Worm (Caenorhabditis elegans) whole organism, L1 larva: ENCODE data around the gene msp-19.
"Not testable (repeated sequence)": the region's sequence is repeated elsewhere in the genome, so short reads cannot be mapped to it uniquely, and the experiment has no call there.

Experiments
- ceh-8 ChIP-seq: fragments of 200-800 bp; sonication (Bioruptor generic); optimal IDR thresholded peaks from 2 replicates; lab custom pipeline; 2018; ENCODE audit warnings: mild to moderate bottlenecking, missing genetic modification characterization, moderate library complexity, missing compliant biosample characterization
- ceh-82 ChIP-seq, 3 experiments: fragments of 150-350 bp in 1 of 3; sonication (generic microtip) in 2 of 3; optimal IDR thresholded peaks; 2 replicates each; lab custom pipeline; 2014 to 2017; ENCODE audit warnings: missing biosample characterization in 3 of 3, missing genetic modification characterization in 3 of 3
- ceh-90 ChIP-seq: sonication (generic microtip); optimal IDR thresholded peaks from 2 replicates; lab custom pipeline; 2016; ENCODE audit warnings: missing genetic modification characterization, missing compliant biosample characterization
- ces-1 ChIP-seq: fragments of 150-350 bp; optimal IDR thresholded peaks from 2 replicates; lab custom pipeline; 2014; ENCODE audit warnings: missing biosample characterization, missing genetic modification reagents, missing genetic modification characterization
- efl-1 ChIP-seq, 4 experiments: fragments of 150-350 bp; optimal IDR thresholded peaks in 3 of 4; peaks in 1 of 4; 1 replicate in 1 of 4; 2 replicates in 3 of 4; lab custom pipeline; 2014; ENCODE audit warnings: missing biosample characterization in 2 of 4, missing genetic modification characterization in 2 of 4, missing genetic modification reagents in 2 of 4
- egl-13 ChIP-seq: sonication (generic microtip); optimal IDR thresholded peaks from 2 replicates; lab custom pipeline; 2016; ENCODE audit warnings: missing genotype, missing genetic modification reagents, missing genetic modification characterization, missing compliant biosample characterization
- egl-27 ChIP-seq, 2 experiments: fragments of 150-350 bp in 1 of 2; sonication (generic microtip); optimal IDR thresholded peaks; 3 replicates each; lab custom pipeline; 2017 to 2018; ENCODE audit warnings: missing biosample characterization in 2 of 2, missing genetic modification characterization in 2 of 2, missing genetic modification reagents in 2 of 2
- elt-2 ChIP-seq: sonication (generic microtip); optimal IDR thresholded peaks from 2 replicates; lab custom pipeline; 2016; ENCODE audit warnings: missing genetic modification characterization, mild to moderate bottlenecking, inconsistent platforms, missing compliant biosample characterization, missing genetic modification reagents
- elt-3 ChIP-seq, 6 experiments: fragments of 150-350 bp in 1 of 6; sonication (generic microtip); optimal IDR thresholded peaks; 2 replicates each; lab custom pipeline; 2017 to 2018; ENCODE audit warnings: missing biosample characterization in 6 of 6, missing genetic modification characterization in 6 of 6, inconsistent platforms in 1 of 6
- fkh-8 ChIP-seq: sonication (generic microtip); optimal IDR thresholded peaks from 2 replicates; lab custom pipeline; 2016; ENCODE audit warnings: mild to moderate bottlenecking, missing genetic modification characterization, missing compliant biosample characterization
- fos-1 ChIP-seq: fragments of 150-350 bp; optimal IDR thresholded peaks from 2 replicates; lab custom pipeline; 2014; ENCODE audit warnings: missing biosample characterization, missing genetic modification characterization
- lin-35 ChIP-seq, 2 experiments: fragments of 150-350 bp; optimal IDR thresholded peaks; 2 replicates each; lab custom pipeline; 2014; ENCODE audit warnings: missing biosample characterization in 2 of 2, missing genetic modification characterization in 2 of 2, missing genetic modification reagents in 2 of 2
- lin-39 ChIP-seq: fragments of 150-350 bp; optimal IDR thresholded peaks from 2 replicates; lab custom pipeline; 2014; ENCODE audit warnings: missing biosample characterization, missing genetic modification reagents, missing genetic modification characterization
- nhr-19 ChIP-seq: fragments of 200-800 bp; sonication (Bioruptor generic); conservative IDR thresholded peaks from 2 replicates; pipeline ENCODE4 v1.3.6; 2022; ENCODE audit warnings: missing genetic modification characterization, missing compliant biosample characterization
- nhr-20 ChIP-seq: sonication (generic microtip); optimal IDR thresholded peaks from 2 replicates; lab custom pipeline; 2016; ENCODE audit warnings: mild to moderate bottlenecking, missing genetic modification characterization, missing compliant biosample characterization
- nhr-28 ChIP-seq: fragments of 150-350 bp; optimal IDR thresholded peaks from 2 replicates; lab custom pipeline; 2014; ENCODE audit warnings: missing biosample characterization, missing genetic modification characterization
- nhr-47 ChIP-seq: sonication (generic microtip); optimal IDR thresholded peaks from 2 replicates; lab custom pipeline; 2016; ENCODE audit warnings: mild to moderate bottlenecking, missing genetic modification characterization, moderate library complexity, missing compliant biosample characterization
- nhr-77 ChIP-seq: fragments of 150-350 bp; optimal IDR thresholded peaks from 2 replicates; lab custom pipeline; 2014; ENCODE audit warnings: missing biosample characterization, missing genetic modification characterization
- pag-3 ChIP-seq: sonication (generic microtip); optimal IDR thresholded peaks from 2 replicates; lab custom pipeline; 2017; ENCODE audit warnings: missing genetic modification characterization, mild to moderate bottlenecking, missing compliant biosample characterization, antibody characterized with exemption, borderline replicate concordance; ENCODE audit not compliant: insufficient read depth
- snpc-4 ChIP-seq: fragments of 150-350 bp; optimal IDR thresholded peaks from 2 replicates; lab custom pipeline; 2014; ENCODE audit warnings: missing biosample characterization, missing genetic modification characterization
- unc-130 ChIP-seq: fragments of 150-350 bp; optimal IDR thresholded peaks from 2 replicates; lab custom pipeline; 2017; ENCODE audit warnings: missing biosample characterization, missing genetic modification characterization, inconsistent platforms
- unc-98 ChIP-seq: fragments of 200-800 bp; sonication (Bioruptor generic); IDR thresholded peaks from 2 replicates; pipeline ENCODE4 v1.3.6; 2022; ENCODE audit warnings: missing genetic modification characterization, missing compliant biosample characterization
- zip-4 ChIP-seq: fragments of 200-800 bp; sonication (Bioruptor generic); optimal IDR thresholded peaks from 2 replicates; lab custom pipeline; 2018; ENCODE audit warnings: mild to moderate bottlenecking, missing genetic modification characterization, moderate library complexity, missing compliant biosample characterization
- ztf-4 ChIP-seq: fragments of 150-350 bp; optimal IDR thresholded peaks from 2 replicates; lab custom pipeline; 2014; ENCODE audit warnings: missing biosample characterization, missing genetic modification characterization

Gene msp-19

DNA sequence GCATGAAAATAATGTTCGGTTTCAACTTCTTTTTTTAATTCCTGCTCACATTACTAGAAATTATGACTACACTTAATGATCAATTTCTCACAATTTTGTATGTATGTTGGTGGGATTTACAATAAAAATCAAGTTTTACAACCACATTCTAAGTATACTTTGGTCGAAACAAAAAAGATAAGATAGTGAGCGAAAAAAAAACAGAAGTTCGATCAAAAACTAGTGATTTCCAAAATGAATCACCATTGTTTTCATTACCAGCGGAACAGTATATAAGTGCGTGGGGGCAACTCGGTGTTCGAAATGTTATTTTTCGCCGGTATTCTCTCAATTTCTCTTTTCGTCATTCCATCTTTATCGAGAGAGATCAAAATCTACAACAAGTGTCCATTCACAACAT is 29.9 kb upstream of the msp-19 start, which contains the start of gene thn-5:
Gene thn-5, plus strand, starts transcription at position 301 of the 400 bp plus-strand sequence.
- TF ChIP-seq nhr-77 (tag; lab: Kevin White, UChicago) (no peak), elt-3 (tag; optimal IDR thresholded peaks at IDR 0.05; lab: Kevin White, UChicago) (no peak)

DNA sequence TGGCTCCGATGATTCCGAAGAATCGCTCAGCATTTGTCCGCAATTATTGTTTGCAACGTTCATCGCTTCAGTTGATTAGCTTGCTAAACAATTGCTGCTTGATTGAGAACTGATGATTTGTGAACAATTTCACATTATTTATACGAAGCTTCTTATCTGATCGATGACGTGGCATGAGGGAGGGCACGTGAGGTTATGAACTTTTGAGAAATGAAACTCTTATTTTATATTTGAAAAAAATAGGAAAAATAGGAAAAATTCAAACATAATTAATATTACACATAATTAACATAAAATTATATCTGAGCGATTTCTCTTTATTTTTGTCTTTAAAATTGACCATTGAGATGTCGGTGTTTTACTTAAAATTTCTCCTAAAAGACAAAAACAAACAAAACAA is 5.7 kb upstream of the msp-19 start, which contains the start of gene F36H12.10:
Gene F36H12.10, minus strand, starts transcription at position 101 of the 400 bp plus-strand sequence.
- TF ChIP-seq egl-27 (tag; optimal IDR thresholded peaks at IDR 0.05; lab: Kevin White, UChicago); fkh-8 (tag; lab: Kevin White, UChicago); unc-98 (GFP tag; lab: Robert Waterston, UW): not testable (repeated sequence)
- TF ChIP-seq, all 84 proteins: peak for 0; not testable (repeated sequence) for 84

DNA sequence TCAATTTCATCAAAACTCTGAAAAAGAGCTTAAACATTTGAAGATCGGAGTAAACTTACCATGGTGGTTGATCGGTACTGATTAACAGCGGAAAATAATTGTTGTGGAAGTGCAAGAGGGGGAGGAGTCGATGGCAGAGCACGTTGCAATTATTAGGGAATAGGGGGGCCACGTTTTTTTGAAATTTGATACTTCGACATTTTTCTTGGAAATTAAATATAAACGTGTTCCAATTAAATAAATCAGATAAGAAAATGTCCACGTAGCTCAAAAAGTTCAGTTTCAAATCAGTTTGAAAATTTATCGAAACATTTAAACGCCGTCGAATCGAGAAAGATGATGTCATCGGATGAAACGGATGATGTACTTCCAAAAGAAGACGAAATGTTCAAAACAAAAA is 3.7 kb upstream of the msp-19 start, which contains the start of gene F36H12.9:
Gene F36H12.9, plus strand, starts transcription at position 301 of the 400 bp plus-strand sequence.
- not testable (repeated sequence) for TF ChIP-seq nhr-28 (tag; lab: Kevin White, UChicago); ceh-8; ceh-82 (tag; optimal IDR thresholded peaks at IDR 0.05; lab: Kevin White, UChicago)

DNA sequence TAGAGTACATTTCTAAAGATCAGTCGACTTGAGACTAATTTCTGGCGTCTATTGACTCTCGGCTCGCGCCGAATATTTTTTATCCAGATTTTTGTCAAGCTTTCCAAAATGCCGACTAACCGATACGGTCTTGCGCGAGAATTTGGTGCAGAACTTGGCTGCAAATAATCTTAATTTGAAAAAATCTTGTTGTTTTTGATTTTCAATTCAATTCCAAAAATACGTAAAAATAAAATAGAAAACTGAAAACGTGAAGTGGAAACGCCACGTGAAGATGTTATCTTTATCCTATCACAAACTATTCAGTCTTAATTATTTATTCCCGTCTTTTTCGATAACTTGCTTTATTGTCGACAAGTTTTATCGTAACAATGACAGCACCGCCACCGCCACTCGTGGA is 2.0 kb upstream of the msp-19 start, which contains the start of gene ttbk-2.1:
Gene ttbk-2.1, plus strand, starts transcription at position 301 of the 400 bp plus-strand sequence.
- not testable (repeated sequence) for TF ChIP-seq pag-3 (tag; lab: Kevin White, UChicago); elt-3 (tag; optimal IDR thresholded peaks at IDR 0.05; lab: Kevin White, UChicago); unc-98 (GFP tag; lab: Robert Waterston, UW)

DNA sequence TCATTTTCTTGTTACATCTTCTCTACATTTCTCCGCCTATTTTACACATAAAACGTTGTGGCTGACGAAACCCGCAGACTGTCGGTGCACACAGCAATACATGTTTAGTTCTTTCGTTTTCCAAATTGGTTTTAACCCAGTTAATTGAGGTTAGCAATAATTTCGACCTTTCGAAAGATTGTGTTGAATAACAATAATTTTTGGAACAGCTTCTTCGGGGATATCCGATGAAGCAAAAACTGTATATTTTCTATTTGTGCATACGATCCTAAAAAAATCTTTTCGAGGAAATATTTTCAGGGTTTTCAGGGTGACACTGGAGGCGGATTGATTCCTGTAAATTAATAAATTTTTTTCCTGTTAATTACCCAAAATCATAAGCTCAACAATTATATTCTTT is 1.4 kb downstream of the msp-19 start:
- peak; percentile 52 for TF ChIP-seq nhr-19 (GFP tag; lab: Robert Waterston, UW)
- TF ChIP-seq, all 84 proteins: peak for 1; not testable (repeated sequence) for 83

DNA sequence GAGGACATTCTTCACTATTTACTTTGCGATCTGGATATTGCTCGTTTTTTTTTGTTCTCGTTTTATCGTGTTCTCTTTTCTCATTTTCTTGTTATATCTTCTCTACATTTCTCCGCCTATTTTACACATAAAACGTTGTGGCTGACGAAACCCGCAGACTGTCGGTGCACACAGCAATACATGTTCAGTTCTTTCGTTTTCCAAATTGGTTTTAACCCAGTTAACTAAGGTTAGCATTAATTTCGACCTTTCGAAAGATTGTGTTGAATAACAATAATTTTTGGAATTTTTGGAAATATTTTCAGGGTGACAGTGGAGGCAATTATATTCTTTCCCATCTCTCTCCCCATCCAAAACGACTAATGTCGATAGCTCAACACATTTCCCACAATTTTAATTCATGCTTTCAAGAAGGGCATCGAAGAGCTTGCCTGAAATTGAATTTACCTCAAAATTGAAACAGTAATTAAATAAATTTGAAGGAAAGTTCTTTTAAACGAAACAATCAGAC is 4.4 kb downstream of the msp-19 start:
- TF ChIP-seq elt-2 (tag; lab: Kevin White, UChicago) (peak; percentile 1), nhr-19 (GFP tag; lab: Robert Waterston, UW) (peak; percentile 70), nhr-47 (peak; percentile 25), snpc-4 (tag; lab: Kevin White, UChicago) (peak; percentile 85)

DNA sequence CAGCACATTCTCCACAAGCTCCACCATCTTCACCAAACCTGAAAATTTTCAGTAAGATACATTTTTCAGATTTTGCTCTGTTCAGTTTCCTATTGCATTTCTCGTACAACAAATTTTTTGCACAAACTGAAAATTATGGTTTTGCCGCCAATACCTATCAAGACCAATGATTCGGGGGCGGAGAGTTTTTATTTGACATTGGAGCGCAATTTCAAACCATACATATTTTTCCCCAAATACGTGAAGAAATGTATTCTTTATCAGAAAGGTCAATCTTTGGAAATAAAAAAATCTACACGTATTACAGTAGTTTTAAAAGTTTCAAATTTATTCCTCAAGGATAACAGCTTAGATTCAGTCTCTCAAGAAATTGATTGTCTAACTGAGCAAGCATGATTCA is 6.1 kb downstream of the msp-19 start, which contains the start of gene F36H12.5:
Gene F36H12.5, plus strand, starts transcription at position 301 of the 400 bp plus-strand sequence.
- TF ChIP-seq unc-130 (no peak), nhr-20 (tag; lab: Kevin White, UChicago) (no peak), zip-4 (GFP tag; lab: Kevin White, UChicago) (no peak), ces-1 (GFP tag; lab: Kevin White, UChicago) (no peak), fos-1 (tag; lab: Kevin White, UChicago) (no peak), lin-35 (GFP tag; optimal IDR thresholded peaks at IDR 0.05; lab: Kevin White, UChicago) (no peak), ztf-4 (tag; lab: Kevin White, UChicago) (no peak), lin-39 (tag; lab: Kevin White, UChicago) (no peak), ceh-90 (no peak), egl-13 (tag; lab: Kevin White, UChicago) (no peak), ceh-82 (tag; optimal IDR thresholded peaks at IDR 0.05; lab: Kevin White, UChicago) (no peak)
- TF ChIP-seq, all 84 proteins: peak for 0

DNA sequence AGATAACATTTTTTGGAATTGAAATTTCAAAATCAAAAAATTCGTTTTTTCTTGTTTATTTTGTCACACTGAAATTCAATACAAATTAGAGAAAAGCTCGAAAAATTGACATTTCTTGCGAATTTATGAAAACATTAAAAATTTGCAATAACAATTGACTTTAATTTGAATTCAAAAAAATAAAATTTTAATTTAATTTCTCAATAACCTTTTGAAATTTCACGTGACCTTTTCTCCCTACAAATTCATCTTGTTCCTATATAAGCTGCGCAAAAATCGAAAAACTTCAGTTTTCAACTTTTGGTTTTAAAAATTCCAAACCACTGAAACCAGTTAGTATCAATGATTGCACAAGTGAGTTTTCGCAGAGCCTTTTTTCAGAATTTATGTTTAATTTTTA is 8.4 kb downstream of the msp-19 start, which contains the start of gene F36H12.4:
Gene F36H12.4, plus strand, starts transcription at position 301 of the 400 bp plus-strand sequence.
- TF ChIP-seq zip-4 (GFP tag; lab: Kevin White, UChicago) (no peak), efl-1 (optimal IDR thresholded peaks at IDR 0.05; lab: Kevin White, UChicago) (no peak), efl-1 (GFP tag; optimal IDR thresholded peaks at IDR 0.05 in 1 of 2; lab: Kevin White, UChicago) (peak in 1 of 2 experiments; percentile 74)
